Worm (Caenorhabditis elegans) whole organism, young adult: ENCODE results near the gene T19B10.2.

Experiments used
- F10E7.11 ChIP-seq: sonication (generic microtip); optimal IDR thresholded peaks from 2 replicates; lab custom pipeline; 2017; ENCODE audit warnings: mild to moderate bottlenecking, missing genetic modification characterization, moderate library complexity, missing compliant biosample characterization
- K12H6.12 ChIP-seq: fragments of 200-800 bp; sonication (Bioruptor generic); optimal IDR thresholded peaks from 2 replicates; lab custom pipeline; 2018; ENCODE audit warnings: mild to moderate bottlenecking, missing genetic modification characterization, missing compliant biosample characterization
- aptf-2 ChIP-seq: fragments of 200-800 bp; sonication (Bioruptor generic); conservative IDR thresholded peaks from 2 replicates; pipeline ENCODE4 v1.3.6; 2022; ENCODE audit warnings: missing genetic modification reagents, missing genetic modification characterization, missing compliant biosample characterization
- athp-1 ChIP-seq: sonication (generic microtip); optimal IDR thresholded peaks from 2 replicates; lab custom pipeline; 2017; ENCODE audit warnings: mild to moderate bottlenecking, missing genetic modification characterization, missing compliant biosample characterization
- attf-3 ChIP-seq: fragments of 200-800 bp; sonication (Bioruptor generic); conservative IDR thresholded peaks from 2 replicates; pipeline ENCODE4 v1.3.6; 2022; ENCODE audit warnings: missing genetic modification reagents, missing genetic modification characterization, missing compliant biosample characterization
- ceh-100 ChIP-seq: fragments of 200-800 bp; sonication (Bioruptor generic); IDR thresholded peaks from 2 replicates; pipeline ENCODE4 v1.3.6; 2022; ENCODE audit warnings: missing genetic modification reagents, missing genetic modification characterization, missing compliant biosample characterization
- egl-18 ChIP-seq: fragments of 200-800 bp; sonication (Bioruptor generic); IDR thresholded peaks from 2 replicates; pipeline ENCODE4 v1.3.6; 2022; ENCODE audit warnings: missing genetic modification reagents, missing genetic modification characterization, missing compliant biosample characterization
- lsy-27 ChIP-seq: sonication (generic microtip); optimal IDR thresholded peaks from 2 replicates; lab custom pipeline; 2017; ENCODE audit warnings: missing genetic modification characterization, mild to moderate bottlenecking, missing compliant biosample characterization, antibody characterized with exemption, missing genotype, borderline replicate concordance; ENCODE audit not compliant: insufficient read depth
- nhr-80 ChIP-seq: sonication (generic microtip); optimal IDR thresholded peaks from 2 replicates; lab custom pipeline; 2016; ENCODE audit warnings: missing genetic modification characterization, missing compliant biosample characterization
- snpc-4 ChIP-seq, 5 experiments: fragments of 150-350 bp in 1 of 5; sonication (generic microtip) in 4 of 5; optimal IDR thresholded peaks; 2 replicates each; lab custom pipeline; 2014 to 2018; ENCODE audit warnings: missing genetic modification characterization in 5 of 5, missing biosample characterization in 3 of 5, antibody characterized with exemption in 2 of 5, mild to moderate bottlenecking in 2 of 5, missing compliant biosample characterization in 2 of 5, missing genotype in 2 of 5, moderate library complexity in 2 of 5, missing genetic modification reagents in 1 of 5
- tlf-1 ChIP-seq: fragments of 200-800 bp; sonication (Bioruptor generic); optimal IDR thresholded peaks from 2 replicates; lab custom pipeline; 2018; ENCODE audit warnings: mild to moderate bottlenecking, missing genetic modification characterization, missing compliant biosample characterization
- unc-62 ChIP-seq: fragments of 150-350 bp; optimal IDR thresholded peaks from 2 replicates; lab custom pipeline; 2014; ENCODE audit warnings: missing biosample characterization, missing genetic modification reagents, missing genetic modification characterization
- zfh-2 ChIP-seq: fragments of 200-800 bp; sonication (Bioruptor generic); conservative IDR thresholded peaks from 2 replicates; pipeline ENCODE4 v1.3.6; 2022; ENCODE audit warnings: missing genetic modification reagents, missing genetic modification characterization, missing compliant biosample characterization

DNA sequence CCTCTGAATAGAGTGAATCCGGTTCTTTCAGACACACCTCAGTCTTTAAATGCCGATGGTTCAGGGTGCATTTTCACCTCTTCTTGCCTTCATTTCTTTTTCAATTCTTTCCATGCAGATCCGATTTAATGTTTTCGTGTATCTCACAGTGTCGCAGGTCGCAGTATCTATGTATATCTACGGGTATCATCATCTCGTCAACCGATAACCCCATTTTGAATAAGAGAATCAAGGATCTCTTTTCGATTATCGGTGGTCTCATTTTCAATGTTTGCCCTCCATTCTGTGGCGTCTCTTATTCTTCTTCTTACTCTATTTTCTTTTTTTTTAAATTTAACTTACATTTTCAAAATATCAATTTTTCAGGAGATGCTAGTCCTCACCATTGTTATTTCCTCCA lies at the start of gene T19B10.2:
- TF ChIP-seq ceh-100 (GFP tag; lab: Robert Waterston, UW) = no peak
- no peak for TF ChIP-seq snpc-4 (GFP tag; optimal IDR thresholded peaks at IDR 0.05; lab: Kevin White, UChicago)
- no peak for TF ChIP-seq snpc-4 (tag; optimal IDR thresholded peaks at IDR 0.05; lab: Kevin White, UChicago)
- TF ChIP-seq attf-3 (GFP tag; lab: Robert Waterston, UW) = no peak
- no peak for TF ChIP-seq egl-18 (GFP tag; lab: Robert Waterston, UW)
- no peak for TF ChIP-seq athp-1 (tag; lab: Kevin White, UChicago)
- TF ChIP-seq nhr-80 (tag; lab: Kevin White, UChicago) = no peak
- TF ChIP-seq unc-62 (GFP tag; lab: Kevin White, UChicago) = no peak
- TF ChIP-seq aptf-2 (GFP tag; lab: Robert Waterston, UW) = no peak
- TF ChIP-seq F10E7.11 = no peak
- no peak for TF ChIP-seq tlf-1 (GFP tag; lab: Kevin White, UChicago)
- no peak for TF ChIP-seq zfh-2 (GFP tag; lab: Robert Waterston, UW)
- TF ChIP-seq K12H6.12 (tag; lab: Kevin White, UChicago) = no peak
- no peak for TF ChIP-seq lsy-27 (tag; lab: Kevin White, UChicago)
